Fruit fly (Drosophila melanogaster) whole organism: ENCODE data around the gene COX6CL.

Experiments used
- pan ChIP-seq: fragments of >200 bp; optimal IDR thresholded peaks from 2 replicates; lab custom pipeline; 2017
- usp ChIP-seq: fragments of >200 bp; optimal IDR thresholded peaks from 2 replicates; lab custom pipeline; 2017; ENCODE audit warnings: missing biosample characterization, missing genetic modification characterization, mixed read lengths

- TF ChIP-seq usp (GFP tag; lab: Kevin White, UChicago): no peak
- TF ChIP-seq pan (lab: Kevin White, UChicago): no peak
These were observed 38.5 kb upstream of the COX6CL start for dm6 chr2L:5856786-5857185.
